Worm (Caenorhabditis elegans): ENCODE data around the gene F56C4.4.

DNA sequence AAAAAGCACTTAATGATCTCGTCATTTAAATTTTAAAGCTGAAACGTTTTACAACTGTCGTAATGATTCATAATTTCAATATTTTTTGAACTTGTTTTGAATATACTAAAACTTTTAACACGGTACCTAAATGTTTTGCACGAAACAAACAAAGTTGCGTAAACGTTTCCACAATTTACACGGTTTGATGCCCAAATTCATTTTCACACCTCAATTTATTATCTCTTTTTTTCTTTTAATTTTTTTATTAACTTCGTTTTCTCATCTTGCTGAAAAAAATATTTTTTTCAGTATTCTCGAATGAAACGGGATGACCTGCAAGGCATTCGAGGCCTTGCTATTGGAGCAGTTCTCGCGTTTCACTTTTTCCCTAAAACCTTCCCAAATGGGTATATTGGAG is 46.8 kb downstream of the F56C4.4 start, which contains the start of gene oac-8:
- TF ChIP-seq ama-1 (optimal IDR thresholded peaks at IDR 0.05) (no peak), aly-1 (tag; optimal IDR thresholded peaks at IDR 0.05) (no peak), tbx-37 (GFP tag; conservative IDR thresholded peaks at IDR 0.05) (no peak)
